Worm (Caenorhabditis elegans): ENCODE measurements around the gene hpo-10.

DNA sequence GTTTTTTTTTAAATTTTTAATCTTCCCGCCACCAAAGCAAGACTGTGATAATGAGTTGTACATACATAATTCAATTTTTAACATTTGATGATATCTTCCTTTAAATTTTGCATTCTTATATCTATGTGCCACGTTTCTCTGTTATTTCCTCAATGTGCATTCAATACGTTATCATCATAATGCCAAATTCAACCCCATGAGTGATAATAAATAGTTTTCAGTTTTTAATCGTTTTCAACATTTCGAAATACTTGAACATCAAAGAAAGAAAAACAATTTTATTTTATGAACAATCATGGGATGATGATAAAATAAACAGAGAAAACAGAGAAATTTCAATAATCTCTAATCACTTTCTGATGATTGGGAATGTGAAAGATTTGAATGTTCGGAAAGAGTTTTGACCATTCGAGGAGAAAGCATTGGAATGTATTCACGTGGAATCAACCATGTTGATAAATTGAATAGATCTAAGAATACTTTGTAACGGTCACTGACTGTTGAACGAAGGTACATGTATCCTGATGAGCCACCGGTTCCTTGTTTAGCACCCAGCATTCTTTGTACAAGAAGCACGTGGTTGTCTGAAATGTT is 38.2 kb downstream of the hpo-10 start:
- TF ChIP-seq pqm-1 (tag; optimal IDR thresholded peaks at IDR 0.05) (peak; percentile 42), pha-4 (tag; optimal IDR thresholded peaks at IDR 0.05) (peak; percentile 41), ztf-4 (tag; optimal IDR thresholded peaks at IDR 0.05) (peak; percentile 24)

All from whole organism, L3 larva.